Worm (Caenorhabditis elegans): ENCODE data around the gene denn-4.

Gene denn-4

ce11 chrIV:1972271-1972670 is 48.5 kb downstream of the denn-4 start, which contains the start of gene Y76B12C.4:
TSS of gene Y76B12C.4 (minus strand) at chrIV:1972371.
- TF ChIP-seq gmeb-2 (tag; optimal IDR thresholded peaks at IDR 0.05) (no peak), ceh-30 (tag; optimal IDR thresholded peaks at IDR 0.05) (no peak), madf-2 (tag; optimal IDR thresholded peaks at IDR 0.05) (no peak), pqm-1 (tag; optimal IDR thresholded peaks at IDR 0.05) (no peak), fax-1 (tag; optimal IDR thresholded peaks at IDR 0.05) (no peak), ceh-9 (tag; optimal IDR thresholded peaks at IDR 0.05) (no peak)

ce11 chrIV:1973372-1973771 is 49.6 kb downstream of the denn-4 start, which contains the start of gene Y76B12C.3:
TSS of gene Y76B12C.3 (plus strand) at chrIV:1973705.
- TF ChIP-seq ceh-34 (tag; optimal IDR thresholded peaks at IDR 0.05) = no peak
- no peak for TF ChIP-seq fkh-6 (tag; optimal IDR thresholded peaks at IDR 0.05)
- TF ChIP-seq mec-3 (tag; optimal IDR thresholded peaks at IDR 0.05; ENCODE audit: borderline replicate concordance) = no peak
- no peak for TF ChIP-seq ceh-31 (tag; optimal IDR thresholded peaks at IDR 0.05)
- no peak for TF ChIP-seq pros-1 (tag; optimal IDR thresholded peaks at IDR 0.05)
- TF ChIP-seq lin-11 (tag; optimal IDR thresholded peaks at IDR 0.05) = no peak
- TF ChIP-seq che-1 (tag; optimal IDR thresholded peaks at IDR 0.05) = no peak
- TF ChIP-seq ceh-14 (tag; optimal IDR thresholded peaks at IDR 0.05) = no peak
- no peak for TF ChIP-seq ztf-16 (tag; optimal IDR thresholded peaks at IDR 0.05)
- TF ChIP-seq eyg-1 (tag; optimal IDR thresholded peaks at IDR 0.05) = no peak
- no peak for TF ChIP-seq syd-9 (tag; optimal IDR thresholded peaks at IDR 0.05)
- TF ChIP-seq tbx-7 (tag; optimal IDR thresholded peaks at IDR 0.05) = no peak
- no peak for TF ChIP-seq K09A11.1 (tag; optimal IDR thresholded peaks at IDR 0.05; ENCODE audit: insufficient read depth)
- no peak for TF ChIP-seq sdc-2 (tag; optimal IDR thresholded peaks at IDR 0.05)
- no peak for TF ChIP-seq ceh-45 (GFP tag; IDR thresholded peaks at IDR 0.05)
- no peak for TF ChIP-seq npax-4 (tag; optimal IDR thresholded peaks at IDR 0.05)
- no peak for TF ChIP-seq pqm-1 (tag; optimal IDR thresholded peaks at IDR 0.05)

ce11 chrIV:1975594-1975993 is 51.8 kb downstream of the denn-4 start:
- TF ChIP-seq unc-42 (tag; optimal IDR thresholded peaks at IDR 0.05) = peak; percentile 48
- TF ChIP-seq lin-11 (tag; optimal IDR thresholded peaks at IDR 0.05) = no peak

- no peak for TF ChIP-seq pha-4 (tag; optimal IDR thresholded peaks at IDR 0.05)
- no peak for TF ChIP-seq dmd-4 (tag; optimal IDR thresholded peaks at IDR 0.05; ENCODE audit: borderline replicate concordance)
- no peak for TF ChIP-seq unc-55 (GFP tag; optimal IDR thresholded peaks at IDR 0.05)
- TF ChIP-seq syd-9 (tag; optimal IDR thresholded peaks at IDR 0.05) = no peak
- TF ChIP-seq Y22D7AL.16 (tag; optimal IDR thresholded peaks at IDR 0.05) = no peak
- no peak for TF ChIP-seq ahr-1 (tag; optimal IDR thresholded peaks at IDR 0.05)
- no peak for TF ChIP-seq ceh-30 (tag; optimal IDR thresholded peaks at IDR 0.05)
- no peak for TF ChIP-seq ttx-3 (tag; optimal IDR thresholded peaks at IDR 0.05)
- TF ChIP-seq K09A11.1 (tag; optimal IDR thresholded peaks at IDR 0.05; ENCODE audit: insufficient read depth) = no peak
- no peak for TF ChIP-seq eyg-1 (tag; optimal IDR thresholded peaks at IDR 0.05)
- TF ChIP-seq nhr-232 (tag; optimal IDR thresholded peaks at IDR 0.05) = no peak
- no peak for TF ChIP-seq hlh-8 (tag; optimal IDR thresholded peaks at IDR 0.05)
- no peak for TF ChIP-seq K02D7.2 (tag; optimal IDR thresholded peaks at IDR 0.05)
- no peak for TF ChIP-seq sox-4 (tag; optimal IDR thresholded peaks at IDR 0.05)
- TF ChIP-seq elt-2 (tag; optimal IDR thresholded peaks at IDR 0.05) = no peak
- TF ChIP-seq ceh-31 (tag; optimal IDR thresholded peaks at IDR 0.05) = no peak
- no peak for TF ChIP-seq ztf-16 (tag; optimal IDR thresholded peaks at IDR 0.05)
- TF ChIP-seq rnt-1 (tag; optimal IDR thresholded peaks at IDR 0.05) = no peak
- TF ChIP-seq pha-2 (tag; optimal IDR thresholded peaks at IDR 0.05) = no peak
Observed at ce11 chrIV:1979782-1980181, 56.0 kb downstream of the denn-4 start, which contains the start of gene Y76B12C.8. TSS of gene Y76B12C.8 (plus strand) at chrIV:1979988.
